Fruit fly (Drosophila melanogaster) whole organism, embryonic: ENCODE results near the gene Sld5.
A peak's percentile ranks its signal among the peaks of the same experiment; 100 is the strongest.

ENCODE experiments used
- Abd-B ChIP-seq: fragments of 200-800 bp; sonication (Bioruptor generic); optimal IDR thresholded peaks from 2 replicates; lab custom pipeline; 2018; ENCODE audit warnings: missing biosample characterization, mild to moderate bottlenecking, missing genetic modification characterization, moderate library complexity
- Asciz ChIP-seq: fragments of 200-800 bp; sonication (Bioruptor generic); optimal IDR thresholded peaks from 2 replicates; lab custom pipeline; 2017; ENCODE audit warnings: missing biosample characterization, mild to moderate bottlenecking, missing genetic modification characterization, missing genetic modification reagents
- CG10147 ChIP-seq: fragments of 200-800 bp; sonication (Bioruptor generic); optimal IDR thresholded peaks from 2 replicates; lab custom pipeline; 2019; ENCODE audit warnings: missing biosample characterization, mild to moderate bottlenecking, missing genetic modification characterization, moderate library complexity
- CG10979 ChIP-seq: fragments of 200-800 bp; sonication (Bioruptor generic); optimal IDR thresholded peaks from 2 replicates; lab custom pipeline; 2018; ENCODE audit warnings: missing biosample characterization, mild to moderate bottlenecking, missing genetic modification characterization, moderate library complexity
- CG12219 ChIP-seq: fragments of 200-800 bp; sonication (Bioruptor generic); optimal IDR thresholded peaks from 3 replicates; lab custom pipeline; 2018; ENCODE audit warnings: missing biosample characterization, mild to moderate bottlenecking, missing genetic modification characterization
- CG1603 ChIP-seq: fragments of 200-800 bp; sonication (Bioruptor generic); optimal IDR thresholded peaks from 2 replicates; lab custom pipeline; 2019; ENCODE audit warnings: missing biosample characterization, mild to moderate bottlenecking, missing genetic modification characterization, moderate library complexity
- CG16863 ChIP-seq: fragments of 200-800 bp; sonication (Bioruptor generic); optimal IDR thresholded peaks from 3 replicates; lab custom pipeline; 2016; ENCODE audit warnings: missing biosample characterization, missing genetic modification characterization
- CG1832 ChIP-seq: fragments of 200-800 bp; sonication (Bioruptor generic); optimal IDR thresholded peaks from 2 replicates; lab custom pipeline; 2017; ENCODE audit warnings: missing biosample characterization, mild to moderate bottlenecking, missing genetic modification characterization, inconsistent platforms
- CG2678 ChIP-seq: fragments of 200-800 bp; sonication (Bioruptor generic); optimal IDR thresholded peaks from 3 replicates; lab custom pipeline; 2019; ENCODE audit warnings: missing biosample characterization, mild to moderate bottlenecking, missing genetic modification characterization, moderate library complexity
- CG3163 ChIP-seq: fragments of 200-800 bp; sonication (Bioruptor generic); optimal IDR thresholded peaks from 3 replicates; lab custom pipeline; 2016; ENCODE audit warnings: missing biosample characterization, missing genetic modification characterization
- CG33557 ChIP-seq: fragments of 200-800 bp; sonication (Bioruptor generic); optimal IDR thresholded peaks from 2 replicates; lab custom pipeline; 2019; ENCODE audit warnings: missing biosample characterization, mild to moderate bottlenecking, missing genetic modification characterization, moderate library complexity
- CG43689 ChIP-seq: fragments of 200-800 bp; sonication (Bioruptor generic); IDR thresholded peaks from 2 replicates; pipeline ENCODE4 v1.3.6; 2022; ENCODE audit warnings: missing biosample characterization, missing genetic modification characterization
- CG4617 ChIP-seq: fragments of 200-800 bp; sonication (Bioruptor generic); optimal IDR thresholded peaks from 3 replicates; lab custom pipeline; 2016; ENCODE audit warnings: missing biosample characterization, missing genetic modification characterization, borderline replicate concordance
- CG6654 ChIP-seq: fragments of 200-800 bp; sonication (Bioruptor generic); optimal IDR thresholded peaks from 2 replicates; lab custom pipeline; 2017; ENCODE audit warnings: missing biosample characterization, mild to moderate bottlenecking, missing genetic modification characterization
- CG7372 ChIP-seq: fragments of 200-800 bp; sonication (Bioruptor generic); IDR thresholded peaks from 2 replicates; pipeline ENCODE4 v1.3.6; 2022; ENCODE audit warnings: missing biosample characterization, missing genetic modification characterization
- CG8359 ChIP-seq: fragments of 200-800 bp; sonication (Bioruptor generic); optimal IDR thresholded peaks from 2 replicates; lab custom pipeline; 2017; ENCODE audit warnings: missing biosample characterization, mild to moderate bottlenecking, missing genetic modification characterization, borderline replicate concordance
- CG8944 ChIP-seq: fragments of 200-800 bp; sonication (Bioruptor generic); optimal IDR thresholded peaks from 3 replicates; lab custom pipeline; 2016; ENCODE audit warnings: missing biosample characterization, missing genetic modification characterization
- CG9797 ChIP-seq: fragments of 200-800 bp; sonication (Bioruptor generic); optimal IDR thresholded peaks from 3 replicates; lab custom pipeline; 2018; ENCODE audit warnings: missing biosample characterization, mild to moderate bottlenecking, missing genetic modification characterization
- CG9932 ChIP-seq: fragments of 200-800 bp; sonication (Bioruptor generic); IDR thresholded peaks from 2 replicates; pipeline ENCODE4 v1.3.6; 2022; ENCODE audit warnings: missing biosample characterization, missing genetic modification characterization
- D19A ChIP-seq: fragments of 200-800 bp; optimal IDR thresholded peaks from 3 replicates; lab custom pipeline; 2019; ENCODE audit warnings: missing biosample characterization, mild to moderate bottlenecking, missing genetic modification characterization, moderate library complexity
- Dip3 ChIP-seq: fragments of 200-800 bp; sonication (Bioruptor generic); optimal IDR thresholded peaks from 3 replicates; lab custom pipeline; 2016; ENCODE audit warnings: missing biosample characterization, missing genetic modification characterization
- Doc3 ChIP-seq: fragments of 200-800 bp; sonication (Bioruptor generic); IDR thresholded peaks from 3 replicates; pipeline ENCODE4 v1.3.6; 2022; ENCODE audit warnings: missing biosample characterization, missing genetic modification characterization; ENCODE audit not compliant: partially characterized antibody
- Dref ChIP-seq: fragments of 200-800 bp; sonication (Bioruptor generic); IDR thresholded peaks from 2 replicates; pipeline ENCODE4 v1.3.6; 2022; ENCODE audit warnings: missing biosample characterization, missing genetic modification characterization
- HLH4C ChIP-seq: fragments of 200-800 bp; sonication (Bioruptor generic); IDR thresholded peaks from 3 replicates; pipeline ENCODE4 v1.3.6; 2022; ENCODE audit warnings: missing biosample characterization, missing genetic modification characterization; ENCODE audit not compliant: partially characterized antibody
- Hmr ChIP-seq: fragments of 200-800 bp; sonication (Bioruptor generic); optimal IDR thresholded peaks from 3 replicates; lab custom pipeline; 2017; ENCODE audit warnings: mild to moderate bottlenecking, missing biosample characterization, missing genetic modification reagents, missing genetic modification characterization
- Hmx ChIP-seq: fragments of 200-800 bp; sonication (Bioruptor generic); optimal IDR thresholded peaks from 2 replicates; lab custom pipeline; 2016; ENCODE audit warnings: missing biosample characterization, missing genetic modification characterization
- Lpt ChIP-seq: fragments of >200 bp; optimal IDR thresholded peaks from 2 replicates; lab custom pipeline; 2018; ENCODE audit warnings: missing biosample characterization, missing genetic modification characterization
- Mad ChIP-seq: fragments of 200-800 bp; sonication (Bioruptor generic); optimal IDR thresholded peaks from 2 replicates; lab custom pipeline; 2016; ENCODE audit warnings: missing biosample characterization, missing genetic modification characterization
- Med ChIP-seq: fragments of 200-800 bp; sonication (Bioruptor generic); peaks from one replicate; lab custom pipeline; 2016; ENCODE audit warnings: missing biosample characterization, missing genetic modification characterization, mild to moderate bottlenecking, inconsistent platforms, moderate library complexity
- Mes4 ChIP-seq: fragments of 200-800 bp; sonication (Bioruptor generic); optimal IDR thresholded peaks from 2 replicates; lab custom pipeline; 2016; ENCODE audit warnings: missing biosample characterization, missing genetic modification characterization
- NC2α ChIP-seq: fragments of 200-800 bp; sonication (Bioruptor generic); optimal IDR thresholded peaks from 2 replicates; lab custom pipeline; 2016; ENCODE audit warnings: missing biosample characterization, missing genetic modification characterization
- Ptx1 ChIP-seq: fragments of 200-800 bp; sonication (Bioruptor generic); IDR thresholded peaks from 2 replicates; pipeline ENCODE4 v1.3.6; 2022; ENCODE audit warnings: missing biosample characterization, missing genetic modification characterization
- Ravus ChIP-seq: fragments of 200-800 bp; sonication (Bioruptor generic); IDR thresholded peaks from 2 replicates; pipeline ENCODE4 v1.3.6; 2022; ENCODE audit warnings: missing biosample characterization, missing genetic modification characterization
- Scr ChIP-seq: fragments of 200-800 bp; sonication (Bioruptor generic); IDR thresholded peaks from 2 replicates; pipeline ENCODE4 v1.3.6; 2022; ENCODE audit warnings: missing biosample characterization, missing genetic modification characterization; ENCODE audit not compliant: partially characterized antibody
- Taf1 ChIP-seq: fragments of 200-800 bp; sonication (Bioruptor generic); IDR thresholded peaks from 2 replicates; pipeline ENCODE4 v1.3.6; 2022; ENCODE audit warnings: missing biosample characterization, missing genetic modification characterization
- Vsx1 ChIP-seq: fragments of 200-800 bp; sonication (Bioruptor generic); optimal IDR thresholded peaks from 2 replicates; lab custom pipeline; 2017; ENCODE audit warnings: missing biosample characterization, mild to moderate bottlenecking, missing genetic modification characterization, missing genetic modification reagents
- bowl ChIP-seq: fragments of 200-800 bp; sonication (Bioruptor generic); IDR thresholded peaks from 2 replicates; pipeline ENCODE4 v1.3.6; 2022; ENCODE audit warnings: missing biosample characterization, missing genetic modification characterization
- cad ChIP-seq: fragments of >200 bp; optimal IDR thresholded peaks from 2 replicates; lab custom pipeline; 2017; ENCODE audit warnings: missing biosample characterization, missing genetic modification characterization
- chm ChIP-seq: fragments of 200-800 bp; sonication (Bioruptor generic); IDR thresholded peaks from 2 replicates; pipeline ENCODE4 v1.3.6; 2022; ENCODE audit warnings: missing biosample characterization, missing genetic modification characterization
- dysf ChIP-seq: fragments of 200-800 bp; sonication (Bioruptor generic); IDR thresholded peaks from 3 replicates; pipeline ENCODE4 v1.3.6; 2022; ENCODE audit warnings: missing biosample characterization, missing genetic modification characterization
- grau ChIP-seq: fragments of 200-800 bp; optimal IDR thresholded peaks from 3 replicates; lab custom pipeline; 2019; ENCODE audit warnings: missing biosample characterization, mild to moderate bottlenecking, missing genetic modification characterization, moderate library complexity
- gro ChIP-seq: fragments of 200-800 bp; sonication (Bioruptor generic); optimal IDR thresholded peaks from 2 replicates; lab custom pipeline; 2016; ENCODE audit warnings: missing biosample characterization, missing genetic modification characterization
- knrl ChIP-seq: fragments of 200-800 bp; sonication (Bioruptor generic); IDR thresholded peaks from 3 replicates; pipeline ENCODE4 v1.3.6; 2022; ENCODE audit warnings: missing biosample characterization, missing genetic modification characterization; ENCODE audit not compliant: partially characterized antibody
- pan ChIP-seq, 4 experiments: fragments of >200 bp in 3 of 4; fragments of 200-800 bp in 1 of 4; sonication (Bioruptor generic) in 1 of 4; optimal IDR thresholded peaks in 3 of 4; IDR thresholded peaks in 1 of 4; 2 replicates each; pipeline versions ENCODE4 v1.3.6 to Lab custom; 2017 to 2022; ENCODE audit warnings: missing biosample characterization in 2 of 4, missing genetic modification characterization in 2 of 4, mixed read lengths in 1 of 4
- pnt ChIP-seq: fragments of 200-800 bp; sonication (Bioruptor generic); optimal IDR thresholded peaks from 3 replicates; lab custom pipeline; 2016; ENCODE audit warnings: missing biosample characterization, missing genetic modification characterization
- pros ChIP-seq: fragments of 200-800 bp; sonication (Bioruptor generic); optimal IDR thresholded peaks from 3 replicates; lab custom pipeline; 2019; ENCODE audit warnings: missing biosample characterization, mild to moderate bottlenecking, missing genetic modification characterization, moderate library complexity
- pum ChIP-seq: fragments of 200-800 bp; sonication (Bioruptor generic); optimal IDR thresholded peaks from 2 replicates; lab custom pipeline; 2016; ENCODE audit warnings: missing biosample characterization, missing genetic modification characterization
- tin ChIP-seq: fragments of 200-800 bp; sonication (Bioruptor generic); optimal IDR thresholded peaks from 3 replicates; lab custom pipeline; 2016; ENCODE audit warnings: missing biosample characterization, missing genetic modification characterization
- zfh1 ChIP-seq: fragments of 200-800 bp; sonication (Bioruptor generic); IDR thresholded peaks from 3 replicates; pipeline ENCODE4 v1.3.6; 2022; ENCODE audit warnings: missing biosample characterization, missing genetic modification characterization

Sld5 gene

DNA sequence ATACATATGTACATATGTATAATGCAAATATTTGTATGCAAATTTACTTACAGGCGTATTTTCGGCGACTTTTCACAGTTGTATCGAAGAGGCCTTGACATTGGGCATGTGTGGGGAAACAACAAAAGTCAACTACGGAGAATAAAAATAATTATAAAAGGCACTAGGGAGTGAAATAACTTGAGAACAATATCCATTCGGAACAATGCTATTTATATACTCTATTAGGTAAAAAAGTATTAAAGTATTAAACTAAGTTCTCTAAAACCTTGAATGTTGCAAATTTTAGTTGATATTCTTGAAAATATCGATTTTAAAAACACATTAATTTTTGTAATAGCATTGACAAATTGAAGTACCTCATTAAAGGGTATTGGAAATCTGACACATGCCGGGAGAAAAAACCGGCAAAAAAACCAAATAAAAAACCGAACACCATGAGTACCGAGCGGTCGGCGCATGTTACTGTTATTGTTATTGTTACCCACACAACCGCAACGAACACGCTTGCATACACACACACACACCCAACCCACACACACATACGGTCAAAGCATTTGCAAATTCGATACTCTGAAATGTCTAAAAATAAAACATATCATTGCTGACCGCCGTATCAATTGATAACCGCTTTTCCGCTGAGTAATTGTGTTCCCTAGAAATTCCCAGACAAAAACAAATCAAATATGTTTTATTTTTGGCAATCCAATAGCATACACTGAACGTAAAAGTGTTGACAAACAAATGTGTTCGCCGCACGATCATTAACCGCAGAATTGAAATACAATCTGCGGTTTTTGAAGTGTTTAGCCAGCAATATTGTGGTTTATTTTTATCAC lies 48.2 kb upstream of the Sld5 start (continued):
- TF ChIP-seq pan (optimal IDR thresholded peaks at IDR 0.05; lab: Kevin White, UChicago): no peak
- peak in 1 of 2 experiments; percentile 70 for TF ChIP-seq pan (GFP tag; optimal IDR thresholded peaks at IDR 0.05 in 1 of 2, IDR thresholded peaks at IDR 0.05 in 1 of 2)
- no peak for TF ChIP-seq pum (GFP tag; lab: Kevin White, UChicago)
- TF ChIP-seq knrl (GFP tag; lab: Robert Waterston, UW): no peak
- TF ChIP-seq pros: no peak
- no peak for TF ChIP-seq CG43689 (GFP tag; lab: Robert Waterston, UW)
- no peak for TF ChIP-seq tin (GFP tag; lab: Kevin White, UChicago)
- TF ChIP-seq CG9932 (GFP tag; lab: Robert Waterston, UW): peak; percentile 43; the same call in 1 of the 2 replicates
- TF ChIP-seq grau (tag; lab: Kevin White, UChicago): peak; percentile 64
- TF ChIP-seq bowl (GFP tag; lab: Robert Waterston, UW): no peak
- TF ChIP-seq CG10147 (GFP tag; lab: Kevin White, UChicago): peak; percentile 28
- TF ChIP-seq Hmx: no peak
- no peak for TF ChIP-seq CG7372
- TF ChIP-seq CG2678: peak; percentile 68
- TF ChIP-seq Taf1 (GFP tag; lab: Robert Waterston, UW): no peak
- no peak for TF ChIP-seq Scr (GFP tag; lab: Robert Waterston, UW)
- no peak for TF ChIP-seq Dip3
- TF ChIP-seq Mes4 (GFP tag; lab: Kevin White, UChicago): no peak
- no peak for TF ChIP-seq NC2α (GFP tag; lab: Kevin White, UChicago)
- no peak for TF ChIP-seq Dref (GFP tag; lab: Robert Waterston, UW)
- TF ChIP-seq pnt (GFP tag; lab: Kevin White, UChicago): no peak
- TF ChIP-seq CG3163 (GFP tag; lab: Kevin White, UChicago): no peak
- no peak for TF ChIP-seq Ravus (GFP tag; lab: Robert Waterston, UW)
- no peak for TF ChIP-seq CG9797 (GFP tag; lab: Kevin White, UChicago)
- no peak for TF ChIP-seq Vsx1 (GFP tag; lab: Kevin White, UChicago)
- TF ChIP-seq Med (GFP tag; lab: Kevin White, UChicago): peak; percentile 80
- TF ChIP-seq CG6654 (GFP tag; lab: Kevin White, UChicago): no peak
- TF ChIP-seq CG8944: no peak
- no peak for TF ChIP-seq chm (GFP tag; lab: Robert Waterston, UW)
- TF ChIP-seq Abd-B (GFP tag; lab: Kevin White, UChicago): no peak
- no peak for TF ChIP-seq cad
- TF ChIP-seq HLH4C (GFP tag; lab: Robert Waterston, UW): no peak
- TF ChIP-seq Lpt (GFP tag; lab: Kevin White, UChicago): no peak
- TF ChIP-seq CG33557 (GFP tag; lab: Kevin White, UChicago): peak; percentile 9
- TF ChIP-seq dysf (GFP tag; lab: Robert Waterston, UW): peak; percentile 78
- TF ChIP-seq Mad: no peak
- no peak for TF ChIP-seq CG16863 (GFP tag; lab: Kevin White, UChicago)
- peak; percentile 26; the same call in 1 of the 2 replicates for TF ChIP-seq Ptx1 (GFP tag; lab: Robert Waterston, UW)
- no peak for TF ChIP-seq CG8359 (GFP tag; lab: Kevin White, UChicago)
- no peak for TF ChIP-seq CG12219 (GFP tag; lab: Kevin White, UChicago)
- no peak for TF ChIP-seq Doc3 (GFP tag; lab: Robert Waterston, UW)
- no peak for TF ChIP-seq CG1603 (tag; lab: Kevin White, UChicago)
- TF ChIP-seq Asciz (GFP tag; lab: Kevin White, UChicago): no peak
- no peak for TF ChIP-seq gro (GFP tag; lab: Kevin White, UChicago)
- TF ChIP-seq zfh1: no peak; the same call in 2 of the 3 replicates
- TF ChIP-seq CG10979: no peak
- TF ChIP-seq CG4617 (GFP tag; lab: Kevin White, UChicago): no peak
- peak; percentile 82 for TF ChIP-seq D19A (tag; lab: Kevin White, UChicago)
- peak; percentile 66 for TF ChIP-seq Hmr (GFP tag; lab: Kevin White, UChicago)
- TF ChIP-seq CG1832 (GFP tag; lab: Kevin White, UChicago): no peak
